Worm (Caenorhabditis elegans) whole organism, L1 larva: ENCODE measurements around the gene sucl-1.
A peak's percentile ranks its signal among the peaks of the same experiment; 100 is the strongest.

Experiments used
- C16A3.4 ChIP-seq: fragments of 150-350 bp; optimal IDR thresholded peaks from 2 replicates; lab custom pipeline; 2014; ENCODE audit warnings: missing biosample characterization, missing genetic modification characterization
- C34B4.2 ChIP-seq: sonication (generic microtip); optimal IDR thresholded peaks from 2 replicates; lab custom pipeline; 2017; ENCODE audit warnings: mild to moderate bottlenecking, missing genetic modification characterization, missing compliant biosample characterization
- aly-2 ChIP-seq: fragments of 150-350 bp; optimal IDR thresholded peaks from 2 replicates; lab custom pipeline; 2014; ENCODE audit warnings: missing biosample characterization, missing genetic modification characterization
- ama-1 ChIP-seq: fragments of 150-350 bp; optimal IDR thresholded peaks from 2 replicates; lab custom pipeline; 2014
- blmp-1 ChIP-seq: fragments of 150-350 bp; optimal IDR thresholded peaks from 2 replicates; lab custom pipeline; 2014; ENCODE audit warnings: missing biosample characterization, missing genetic modification characterization
- ceh-8 ChIP-seq: fragments of 200-800 bp; sonication (Bioruptor generic); optimal IDR thresholded peaks from 2 replicates; lab custom pipeline; 2018; ENCODE audit warnings: mild to moderate bottlenecking, missing genetic modification characterization, moderate library complexity, missing compliant biosample characterization
- ceh-82 ChIP-seq, 3 experiments: fragments of 150-350 bp in 1 of 3; sonication (generic microtip) in 2 of 3; optimal IDR thresholded peaks; 2 replicates each; lab custom pipeline; 2014 to 2017; ENCODE audit warnings: missing biosample characterization in 3 of 3, missing genetic modification characterization in 3 of 3
- ceh-88 ChIP-seq: fragments of 200-800 bp; sonication (Bioruptor generic); IDR thresholded peaks from 2 replicates; pipeline ENCODE4 v1.3.6; 2022; ENCODE audit warnings: missing genetic modification characterization, missing compliant biosample characterization
- ceh-90 ChIP-seq: sonication (generic microtip); optimal IDR thresholded peaks from 2 replicates; lab custom pipeline; 2016; ENCODE audit warnings: missing genetic modification characterization, missing compliant biosample characterization
- dsc-1 ChIP-seq: sonication (generic microtip); optimal IDR thresholded peaks from 2 replicates; lab custom pipeline; 2016; ENCODE audit warnings: mild to moderate bottlenecking, missing genetic modification characterization, missing compliant biosample characterization
- egl-13 ChIP-seq: sonication (generic microtip); optimal IDR thresholded peaks from 2 replicates; lab custom pipeline; 2016; ENCODE audit warnings: missing genotype, missing genetic modification reagents, missing genetic modification characterization, missing compliant biosample characterization
- egl-27 ChIP-seq, 2 experiments: fragments of 150-350 bp in 1 of 2; sonication (generic microtip); optimal IDR thresholded peaks; 3 replicates each; lab custom pipeline; 2017 to 2018; ENCODE audit warnings: missing biosample characterization in 2 of 2, missing genetic modification characterization in 2 of 2, missing genetic modification reagents in 2 of 2
- elt-2 ChIP-seq: sonication (generic microtip); optimal IDR thresholded peaks from 2 replicates; lab custom pipeline; 2016; ENCODE audit warnings: missing genetic modification characterization, mild to moderate bottlenecking, inconsistent platforms, missing compliant biosample characterization, missing genetic modification reagents
- elt-3 ChIP-seq, 6 experiments: fragments of 150-350 bp in 1 of 6; sonication (generic microtip); optimal IDR thresholded peaks; 2 replicates each; lab custom pipeline; 2017 to 2018; ENCODE audit warnings: missing biosample characterization in 6 of 6, missing genetic modification characterization in 6 of 6, inconsistent platforms in 1 of 6
- ets-5 ChIP-seq: fragments of 200-800 bp; sonication (Bioruptor generic); IDR thresholded peaks from 2 replicates; pipeline ENCODE4 v1.3.6; 2022; ENCODE audit warnings: missing genetic modification characterization, missing compliant biosample characterization
- fkh-4 ChIP-seq: sonication (generic microtip); optimal IDR thresholded peaks from 2 replicates; lab custom pipeline; 2016; ENCODE audit warnings: missing compliant biosample characterization, missing genetic modification characterization, borderline replicate concordance
- grh-1 ChIP-seq: fragments of 200-800 bp; sonication (Bioruptor generic); IDR thresholded peaks from 2 replicates; pipeline ENCODE4 v1.3.6; 2022; ENCODE audit warnings: missing genetic modification reagents, missing genetic modification characterization, missing compliant biosample characterization
- irx-1 ChIP-seq: sonication (generic microtip); optimal IDR thresholded peaks from 2 replicates; lab custom pipeline; 2016; ENCODE audit warnings: missing genetic modification characterization, missing compliant biosample characterization
- jun-1 ChIP-seq: fragments of 150-350 bp; optimal IDR thresholded peaks from 2 replicates; lab custom pipeline; 2014; ENCODE audit warnings: missing biosample characterization, missing genetic modification reagents, missing genetic modification characterization
- lin-13 ChIP-seq: fragments of 150-350 bp; optimal IDR thresholded peaks from 2 replicates; lab custom pipeline; 2014; ENCODE audit warnings: missing biosample characterization, missing genetic modification reagents, missing genetic modification characterization
- lin-14 ChIP-seq: fragments of 200-800 bp; sonication (Bioruptor generic); optimal IDR thresholded peaks from 2 replicates; lab custom pipeline; 2018; ENCODE audit warnings: mild to moderate bottlenecking, missing genetic modification characterization, moderate library complexity, missing compliant biosample characterization
- lin-35 ChIP-seq, 2 experiments: fragments of 150-350 bp; optimal IDR thresholded peaks; 2 replicates each; lab custom pipeline; 2014; ENCODE audit warnings: missing biosample characterization in 2 of 2, missing genetic modification characterization in 2 of 2, missing genetic modification reagents in 2 of 2
- lsy-2 ChIP-seq, 2 experiments: fragments of 150-350 bp; optimal IDR thresholded peaks; 2 replicates each; lab custom pipeline; 2014; ENCODE audit warnings: missing biosample characterization in 2 of 2, missing genetic modification characterization in 2 of 2
- mab-9 ChIP-seq: fragments of 200-800 bp; sonication (Bioruptor generic); IDR thresholded peaks from 2 replicates; pipeline ENCODE4 v1.3.6; 2022; ENCODE audit warnings: missing genetic modification reagents, missing genetic modification characterization, missing compliant biosample characterization
- mef-2 ChIP-seq: fragments of 150-350 bp; optimal IDR thresholded peaks from 2 replicates; lab custom pipeline; 2014; ENCODE audit warnings: missing biosample characterization, missing genetic modification characterization
- nhr-12 ChIP-seq: sonication (generic microtip); optimal IDR thresholded peaks from 2 replicates; lab custom pipeline; 2017; ENCODE audit warnings: missing biosample characterization, missing genetic modification characterization
- nhr-19 ChIP-seq: fragments of 200-800 bp; sonication (Bioruptor generic); conservative IDR thresholded peaks from 2 replicates; pipeline ENCODE4 v1.3.6; 2022; ENCODE audit warnings: missing genetic modification characterization, missing compliant biosample characterization
- nhr-20 ChIP-seq: sonication (generic microtip); optimal IDR thresholded peaks from 2 replicates; lab custom pipeline; 2016; ENCODE audit warnings: mild to moderate bottlenecking, missing genetic modification characterization, missing compliant biosample characterization
- nhr-28 ChIP-seq: fragments of 150-350 bp; optimal IDR thresholded peaks from 2 replicates; lab custom pipeline; 2014; ENCODE audit warnings: missing biosample characterization, missing genetic modification characterization
- nhr-47 ChIP-seq: sonication (generic microtip); optimal IDR thresholded peaks from 2 replicates; lab custom pipeline; 2016; ENCODE audit warnings: mild to moderate bottlenecking, missing genetic modification characterization, moderate library complexity, missing compliant biosample characterization
- nhr-71 ChIP-seq: sonication (generic microtip); optimal IDR thresholded peaks from 2 replicates; lab custom pipeline; 2016; ENCODE audit warnings: mild to moderate bottlenecking, missing genetic modification characterization, moderate library complexity, missing compliant biosample characterization
- nhr-76 ChIP-seq: sonication (generic microtip); optimal IDR thresholded peaks from 2 replicates; lab custom pipeline; 2017; ENCODE audit warnings: missing biosample characterization, missing genetic modification characterization
- nhr-77 ChIP-seq: fragments of 150-350 bp; optimal IDR thresholded peaks from 2 replicates; lab custom pipeline; 2014; ENCODE audit warnings: missing biosample characterization, missing genetic modification characterization
- nhr-85 ChIP-seq: sonication (generic microtip); peaks from one replicate; lab custom pipeline; 2016; ENCODE audit warnings: missing genetic modification characterization, inconsistent platforms, missing compliant biosample characterization
- nhr-90 ChIP-seq: sonication (generic microtip); optimal IDR thresholded peaks from 2 replicates; lab custom pipeline; 2016; ENCODE audit warnings: mild to moderate bottlenecking, missing genetic modification characterization, missing compliant biosample characterization; ENCODE audit not compliant: poor library complexity
- pag-3 ChIP-seq: sonication (generic microtip); optimal IDR thresholded peaks from 2 replicates; lab custom pipeline; 2017; ENCODE audit warnings: missing genetic modification characterization, mild to moderate bottlenecking, missing compliant biosample characterization, antibody characterized with exemption, borderline replicate concordance; ENCODE audit not compliant: insufficient read depth
- rnt-1 ChIP-seq: sonication (generic microtip); optimal IDR thresholded peaks from 2 replicates; lab custom pipeline; 2016; ENCODE audit warnings: mild to moderate bottlenecking, missing genetic modification characterization, moderate library complexity, missing compliant biosample characterization
- skn-1 ChIP-seq: fragments of 150-350 bp; optimal IDR thresholded peaks from 2 replicates; lab custom pipeline; 2014; ENCODE audit warnings: missing biosample characterization, missing genetic modification characterization
- snpc-4 ChIP-seq: fragments of 150-350 bp; optimal IDR thresholded peaks from 2 replicates; lab custom pipeline; 2014; ENCODE audit warnings: missing biosample characterization, missing genetic modification characterization
- snu-23 ChIP-seq: sonication (generic microtip); optimal IDR thresholded peaks from 2 replicates; lab custom pipeline; 2016; ENCODE audit warnings: missing genetic modification characterization, missing compliant biosample characterization
- sox-4 ChIP-seq: sonication (generic microtip); optimal IDR thresholded peaks from 2 replicates; lab custom pipeline; 2016; ENCODE audit warnings: missing genetic modification characterization, missing compliant biosample characterization
- sptf-1 ChIP-seq: fragments of 150-350 bp; optimal IDR thresholded peaks from 2 replicates; lab custom pipeline; 2014; ENCODE audit warnings: missing biosample characterization, missing genetic modification characterization
- sup-37 ChIP-seq: fragments of 200-800 bp; sonication (Bioruptor generic); optimal IDR thresholded peaks from 2 replicates; lab custom pipeline; 2018; ENCODE audit warnings: mild to moderate bottlenecking, missing genetic modification characterization, missing compliant biosample characterization
- tbx-2 ChIP-seq: sonication (generic microtip); optimal IDR thresholded peaks from 2 replicates; lab custom pipeline; 2016; ENCODE audit warnings: missing genetic modification characterization, missing compliant biosample characterization
- unc-130 ChIP-seq: fragments of 150-350 bp; optimal IDR thresholded peaks from 2 replicates; lab custom pipeline; 2017; ENCODE audit warnings: missing biosample characterization, missing genetic modification characterization, inconsistent platforms
- unc-86 ChIP-seq: sonication (generic microtip); optimal IDR thresholded peaks from 2 replicates; lab custom pipeline; 2016; ENCODE audit warnings: missing genetic modification characterization, missing compliant biosample characterization
- unc-98 ChIP-seq: fragments of 200-800 bp; sonication (Bioruptor generic); IDR thresholded peaks from 2 replicates; pipeline ENCODE4 v1.3.6; 2022; ENCODE audit warnings: missing genetic modification characterization, missing compliant biosample characterization

sucl-1 gene

ce11 chrX:14736220-14736619 lies 17.6 kb upstream of the sucl-1 start:
- TF ChIP-seq egl-27 (tag; optimal IDR thresholded peaks at IDR 0.05; lab: Kevin White, UChicago) (no peak), snpc-4 (peak; percentile 35)
- TF ChIP-seq, all 84 proteins: peak for 1

ce11 chrX:14736955-14737621 lies 16.7 kb upstream of the sucl-1 start:
- no peak for TF ChIP-seq C34B4.2 (tag; lab: Kevin White, UChicago)
- TF ChIP-seq mef-2, result no peak
- no peak for TF ChIP-seq ceh-82 (tag; optimal IDR thresholded peaks at IDR 0.05; lab: Kevin White, UChicago)
- TF ChIP-seq nhr-28 (tag; lab: Kevin White, UChicago), result no peak
- no peak for TF ChIP-seq nhr-77 (tag; lab: Kevin White, UChicago)
- TF ChIP-seq dsc-1 (tag; lab: Kevin White, UChicago), result peak; percentile 60
- peak; percentile 26 for TF ChIP-seq snu-23 (GFP tag; lab: Kevin White, UChicago)
- TF ChIP-seq ceh-8, result no peak
- no peak for TF ChIP-seq C16A3.4 (tag; lab: Kevin White, UChicago)
- no peak for TF ChIP-seq fkh-4 (tag; lab: Kevin White, UChicago)
- TF ChIP-seq tbx-2 (tag; lab: Kevin White, UChicago), result peak; percentile 52
- no peak for TF ChIP-seq egl-13 (tag; lab: Kevin White, UChicago)
- TF ChIP-seq grh-1 (GFP tag; lab: Robert Waterston, UW), result no peak
- TF ChIP-seq lin-13, result no peak
- TF ChIP-seq elt-3 (tag; optimal IDR thresholded peaks at IDR 0.05; lab: Kevin White, UChicago), result peak in 2 of 6 experiments; percentile 62 to 81
- TF ChIP-seq nhr-76, result no peak
- peak in 1 of 2 experiments; percentile 21 for TF ChIP-seq lsy-2 (tag; optimal IDR thresholded peaks at IDR 0.05; lab: Kevin White, UChicago)
- TF ChIP-seq mab-9 (GFP tag; lab: Robert Waterston, UW), result no peak
- TF ChIP-seq unc-86 (tag; lab: Kevin White, UChicago), result no peak
- no peak for TF ChIP-seq unc-130
- TF ChIP-seq nhr-71 (tag; lab: Kevin White, UChicago), result peak; percentile 62
- peak; percentile 59 for TF ChIP-seq nhr-20
- TF ChIP-seq nhr-19, result peak; percentile 20; the same call in 1 of the 2 replicates
- TF ChIP-seq skn-1, result no peak
- TF ChIP-seq ets-5, result no peak
- TF ChIP-seq nhr-47, result no peak
- no peak for TF ChIP-seq ceh-90 (tag; lab: Kevin White, UChicago)
- TF ChIP-seq aly-2 (tag; lab: Kevin White, UChicago), result no peak
- TF ChIP-seq sox-4, result no peak
- no peak for TF ChIP-seq ama-1 (lab: Kevin White, UChicago)
- TF ChIP-seq blmp-1 (tag; lab: Kevin White, UChicago), result peak; percentile 63
- peak; percentile 5 for TF ChIP-seq nhr-90 (tag; lab: Kevin White, UChicago)
- TF ChIP-seq egl-27 (tag; optimal IDR thresholded peaks at IDR 0.05; lab: Kevin White, UChicago), result no peak
- no peak for TF ChIP-seq nhr-12 (tag; lab: Kevin White, UChicago)
- TF ChIP-seq jun-1 (tag; lab: Kevin White, UChicago), result peak; percentile 41
- no peak for TF ChIP-seq pag-3 (tag; lab: Kevin White, UChicago)
- TF ChIP-seq sptf-1 (tag; lab: Kevin White, UChicago), result no peak
- TF ChIP-seq elt-2 (tag; lab: Kevin White, UChicago), result peak; percentile 73
- no peak for TF ChIP-seq ceh-88 (GFP tag; lab: Robert Waterston, UW)
- TF ChIP-seq lin-14, result peak; percentile 21
- no peak for TF ChIP-seq unc-98 (GFP tag; lab: Robert Waterston, UW)
- no peak for TF ChIP-seq rnt-1 (tag; lab: Kevin White, UChicago)
- peak; percentile 70 for TF ChIP-seq nhr-85 (tag; lab: Kevin White, UChicago)
- no peak for TF ChIP-seq irx-1 (tag; lab: Kevin White, UChicago)
- TF ChIP-seq sup-37, result no peak
- TF ChIP-seq lin-35 (GFP tag; optimal IDR thresholded peaks at IDR 0.05; lab: Kevin White, UChicago), result peak in 1 of 2 experiments; percentile 25
